Worm (Caenorhabditis elegans): ENCODE measurements around the gene math-16.

ce11 chrII:1848109-1848508 is 30.5 kb downstream of the math-16 start, which contains the start of gene fbxb-97:
- TF ChIP-seq pha-4 (tag; optimal IDR thresholded peaks at IDR 0.05) (no peak), ceh-14 (tag; optimal IDR thresholded peaks at IDR 0.05) (no peak), sox-4 (tag; optimal IDR thresholded peaks at IDR 0.05) (no peak), ets-4 (tag; optimal IDR thresholded peaks at IDR 0.05) (no peak), fax-1 (tag; optimal IDR thresholded peaks at IDR 0.05) (no peak), K02D7.2 (tag; optimal IDR thresholded peaks at IDR 0.05) (no peak), elt-2 (tag; optimal IDR thresholded peaks at IDR 0.05) (no peak), ama-1 (optimal IDR thresholded peaks at IDR 0.05) (no peak), mec-3 (tag; optimal IDR thresholded peaks at IDR 0.05; ENCODE audit: borderline replicate concordance) (no peak), tbx-2 (tag; optimal IDR thresholded peaks at IDR 0.05) (no peak), lin-11 (tag; optimal IDR thresholded peaks at IDR 0.05) (no peak), eyg-1 (tag; optimal IDR thresholded peaks at IDR 0.05) (no peak)

Measured in whole organism, late embryonic.